Fruit fly (Drosophila melanogaster) whole organism, pupa: ENCODE results near the gene Ir68a.

Experiments used
- CG10348 ChIP-seq: fragments of 200-800 bp; sonication (Bioruptor generic); IDR thresholded peaks from 2 replicates; pipeline ENCODE4 v1.3.6; 2022; ENCODE audit warnings: missing biosample characterization, missing genetic modification characterization
- CG12605 ChIP-seq: fragments of 200-800 bp; sonication (Bioruptor generic); IDR thresholded peaks from 2 replicates; pipeline ENCODE4 v1.3.6; 2022; ENCODE audit warnings: missing biosample characterization, missing genetic modification characterization
- CG13204 ChIP-seq: fragments of 200-800 bp; sonication (Bioruptor generic); optimal IDR thresholded peaks from 2 replicates; lab custom pipeline; 2018; ENCODE audit warnings: missing biosample characterization, mild to moderate bottlenecking, missing genetic modification characterization, moderate library complexity
- CG14655 ChIP-seq: fragments of 200-800 bp; sonication (Bioruptor generic); optimal IDR thresholded peaks from 3 replicates; lab custom pipeline; 2017; ENCODE audit warnings: mild to moderate bottlenecking, missing biosample characterization, missing genetic modification reagents, missing genetic modification characterization
- CG15710 ChIP-seq: fragments of 200-800 bp; sonication (Bioruptor generic); optimal IDR thresholded peaks from 2 replicates; lab custom pipeline; 2018; ENCODE audit warnings: missing biosample characterization, mild to moderate bottlenecking, missing genetic modification characterization, moderate library complexity
- CG17806 ChIP-seq: fragments of 200-800 bp; sonication (Bioruptor generic); optimal IDR thresholded peaks from 2 replicates; lab custom pipeline; 2018; ENCODE audit warnings: missing biosample characterization, mild to moderate bottlenecking, missing genetic modification characterization, moderate library complexity
- CG32121 ChIP-seq: fragments of 200-800 bp; sonication (Bioruptor generic); IDR thresholded peaks from 2 replicates; pipeline ENCODE4 v1.3.6; 2022; ENCODE audit warnings: missing biosample characterization, missing genetic modification characterization
- CG34367 ChIP-seq: fragments of 200-800 bp; sonication (Bioruptor generic); optimal IDR thresholded peaks from 2 replicates; lab custom pipeline; 2018; ENCODE audit warnings: missing biosample characterization, mild to moderate bottlenecking, missing genetic modification characterization
- CG4496 ChIP-seq: fragments of 200-800 bp; sonication (Bioruptor generic); IDR thresholded peaks from 3 replicates; pipeline ENCODE4 v1.3.6; 2022; ENCODE audit warnings: missing biosample characterization, missing genetic modification characterization
- CG8159 ChIP-seq: fragments of 200-800 bp; sonication (Bioruptor generic); optimal IDR thresholded peaks from 3 replicates; lab custom pipeline; 2018; ENCODE audit warnings: missing biosample characterization, mild to moderate bottlenecking, missing genetic modification characterization, moderate library complexity
- CG8301 ChIP-seq: fragments of 200-800 bp; sonication (Bioruptor generic); optimal IDR thresholded peaks from 2 replicates; lab custom pipeline; 2018; ENCODE audit warnings: missing biosample characterization, mild to moderate bottlenecking, missing genetic modification characterization
- CG9948 ChIP-seq: fragments of 200-800 bp; sonication (Bioruptor generic); optimal IDR thresholded peaks from 2 replicates; lab custom pipeline; 2018; ENCODE audit warnings: missing biosample characterization, mild to moderate bottlenecking, missing genetic modification characterization, moderate library complexity
- D1 ChIP-seq: fragments of 200-800 bp; sonication (Bioruptor generic); optimal IDR thresholded peaks from 2 replicates; lab custom pipeline; 2018; ENCODE audit warnings: missing biosample characterization, mild to moderate bottlenecking, missing genetic modification characterization, moderate library complexity
- EcR ChIP-seq: fragments of 200-800 bp; sonication (Bioruptor generic); optimal IDR thresholded peaks from 3 replicates; lab custom pipeline; 2019; ENCODE audit warnings: missing biosample characterization, missing genetic modification characterization, mild to moderate bottlenecking, moderate library complexity, missing genetic modification reagents
- Ets98B ChIP-seq: fragments of 200-800 bp; sonication (Bioruptor generic); IDR thresholded peaks from 2 replicates; pipeline ENCODE4 v1.3.6; 2022; ENCODE audit warnings: missing biosample characterization, missing genetic modification characterization
- Pif1A ChIP-seq: fragments of 200-800 bp; sonication (Bioruptor generic); optimal IDR thresholded peaks from 3 replicates; lab custom pipeline; 2016; ENCODE audit warnings: missing biosample characterization, missing genetic modification characterization
- Pif1B ChIP-seq: fragments of 200-800 bp; sonication (Bioruptor generic); optimal IDR thresholded peaks from 3 replicates; lab custom pipeline; 2016; ENCODE audit warnings: missing biosample characterization, missing genetic modification characterization
- Snoo ChIP-seq: fragments of 200-800 bp; sonication (Bioruptor generic); optimal IDR thresholded peaks from 3 replicates; lab custom pipeline; 2017; ENCODE audit warnings: missing biosample characterization, mild to moderate bottlenecking, missing genetic modification characterization, inconsistent platforms
- fd96Ca ChIP-seq: fragments of 200-800 bp; sonication (Bioruptor generic); IDR thresholded peaks from 3 replicates; pipeline ENCODE4 v1.3.6; 2022; ENCODE audit warnings: missing biosample characterization, missing genetic modification characterization
- gl ChIP-seq: fragments of 200-800 bp; sonication (Bioruptor generic); optimal IDR thresholded peaks from 2 replicates; lab custom pipeline; 2018; ENCODE audit warnings: missing biosample characterization, mild to moderate bottlenecking, missing genetic modification characterization
- rn ChIP-seq: fragments of 200-800 bp; sonication (Bioruptor generic); IDR thresholded peaks from 2 replicates; pipeline ENCODE4 v1.3.6; 2022; ENCODE audit warnings: missing biosample characterization, missing genetic modification characterization

Ir68a gene

dm6 chr3L:11263985-11264384 lies 28.0 kb upstream of the Ir68a start:
- no peak for TF ChIP-seq EcR (GFP tag; lab: Kevin White, UChicago)
- no peak for TF ChIP-seq CG13204 (GFP tag; lab: Kevin White, UChicago)
- no peak for TF ChIP-seq CG9948 (tag; lab: Kevin White, UChicago)
- no peak for TF ChIP-seq gl (tag; lab: Kevin White, UChicago)
- no peak for TF ChIP-seq CG8159 (tag; lab: Kevin White, UChicago)
- TF ChIP-seq CG15710 (tag; lab: Kevin White, UChicago), result no peak
- TF ChIP-seq CG34367 (tag; lab: Kevin White, UChicago), result no peak
- no peak for TF ChIP-seq CG32121 (GFP tag; lab: Robert Waterston, UW)
- TF ChIP-seq CG4496 (GFP tag; lab: Robert Waterston, UW), result no peak
- TF ChIP-seq D1 (tag; lab: Kevin White, UChicago), result no peak
- TF ChIP-seq CG17806 (tag; lab: Kevin White, UChicago), result no peak
- no peak for TF ChIP-seq CG12605 (GFP tag; lab: Robert Waterston, UW)
- no peak for TF ChIP-seq CG10348 (GFP tag; lab: Robert Waterston, UW)
- TF ChIP-seq CG8301 (tag; lab: Kevin White, UChicago), result no peak
- TF ChIP-seq Ets98B, result no peak
- no peak for TF ChIP-seq Snoo (tag; lab: Kevin White, UChicago)
- no peak for TF ChIP-seq rn (GFP tag; lab: Robert Waterston, UW)
- TF ChIP-seq CG14655 (GFP tag; lab: Kevin White, UChicago), result no peak
- TF ChIP-seq Pif1B (GFP tag; lab: Kevin White, UChicago), result no peak

- TF ChIP-seq CG17806 (tag; lab: Kevin White, UChicago) (no peak), Pif1B (GFP tag; lab: Kevin White, UChicago) (peak; percentile 22), fd96Ca (peak; percentile 38; the same call in 1 of the 3 replicates), Ets98B (peak; percentile 10; the same call in 1 of the 2 replicates), Pif1A (GFP tag; lab: Kevin White, UChicago) (peak; percentile 43), CG8301 (tag; lab: Kevin White, UChicago) (no peak), CG4496 (GFP tag; lab: Robert Waterston, UW) (0 out of 3 replicates have a peak, but pooled peaks have one; percentile 8), D1 (tag; lab: Kevin White, UChicago) (no peak), CG14655 (GFP tag; lab: Kevin White, UChicago) (peak; percentile 31), CG32121 (GFP tag; lab: Robert Waterston, UW) (no peak), CG8159 (tag; lab: Kevin White, UChicago) (no peak), CG9948 (tag; lab: Kevin White, UChicago) (no peak)
Measured at dm6 chr3L:11262159-11262558, 26.1 kb upstream of the Ir68a start.

- TF ChIP-seq CG34367 (tag; lab: Kevin White, UChicago) (peak; percentile 92), Pif1B (GFP tag; lab: Kevin White, UChicago) (peak; percentile 82), CG17806 (tag; lab: Kevin White, UChicago) (peak; percentile 88), D1 (tag; lab: Kevin White, UChicago) (peak; percentile 90), CG14655 (GFP tag; lab: Kevin White, UChicago) (peak; percentile 87), CG8159 (tag; lab: Kevin White, UChicago) (peak; percentile 98), CG12605 (GFP tag; lab: Robert Waterston, UW) (peak; percentile 86), gl (tag; lab: Kevin White, UChicago) (peak; percentile 55), CG10348 (GFP tag; lab: Robert Waterston, UW) (no peak; the same call in 1 of the 2 replicates), fd96Ca (peak; percentile 58; the same call in 2 of the 3 replicates), CG8301 (tag; lab: Kevin White, UChicago) (peak; percentile 80), CG32121 (GFP tag; lab: Robert Waterston, UW) (peak; percentile 89), CG15710 (tag; lab: Kevin White, UChicago) (peak; percentile 98), rn (GFP tag; lab: Robert Waterston, UW) (peak; percentile 69), Ets98B (peak; percentile 38; the same call in 1 of the 2 replicates), CG13204 (GFP tag; lab: Kevin White, UChicago) (peak; percentile 84), EcR (GFP tag; lab: Kevin White, UChicago) (peak; percentile 66), CG4496 (GFP tag; lab: Robert Waterston, UW) (peak; percentile 87; the same call in 1 of the 3 replicates), Pif1A (GFP tag; lab: Kevin White, UChicago) (peak; percentile 62), Snoo (tag; lab: Kevin White, UChicago) (peak; percentile 90), CG9948 (tag; lab: Kevin White, UChicago) (peak; percentile 90)
- TF ChIP-seq, all 21 proteins: peak for 20
Measured at dm6 chr3L:11261456-11262082, 25.6 kb upstream of the Ir68a start.

- TF ChIP-seq fd96Ca (no peak), CG15710 (tag; lab: Kevin White, UChicago) (peak; percentile 37), CG9948 (tag; lab: Kevin White, UChicago) (peak; percentile 62), Snoo (tag; lab: Kevin White, UChicago) (no peak), Pif1B (GFP tag; lab: Kevin White, UChicago) (no peak), rn (GFP tag; lab: Robert Waterston, UW) (0 out of 2 replicates have a peak, but pooled peaks have one; percentile 39), CG32121 (GFP tag; lab: Robert Waterston, UW) (peak; percentile 67), CG13204 (GFP tag; lab: Kevin White, UChicago) (no peak), D1 (tag; lab: Kevin White, UChicago) (no peak), Pif1A (GFP tag; lab: Kevin White, UChicago) (peak; percentile 37), CG14655 (GFP tag; lab: Kevin White, UChicago) (no peak), CG10348 (GFP tag; lab: Robert Waterston, UW) (no peak), gl (tag; lab: Kevin White, UChicago) (no peak), CG17806 (tag; lab: Kevin White, UChicago) (peak; percentile 76), CG8301 (tag; lab: Kevin White, UChicago) (peak; percentile 36), CG34367 (tag; lab: Kevin White, UChicago) (peak; percentile 55), CG8159 (tag; lab: Kevin White, UChicago) (peak; percentile 65), CG12605 (GFP tag; lab: Robert Waterston, UW) (peak; percentile 66), CG4496 (GFP tag; lab: Robert Waterston, UW) (peak; percentile 79), EcR (GFP tag; lab: Kevin White, UChicago) (no peak), Ets98B (peak; percentile 54)
Measured at dm6 chr3L:11260737-11261455, 24.9 kb upstream of the Ir68a start.
